Fruit fly (Drosophila melanogaster) whole organism, embryonic: ENCODE measurements around the gene CG34450.

Experiments
- B-H1 ChIP-seq: fragments of 200-800 bp; sonication (Bioruptor generic); IDR thresholded peaks from 3 replicates; pipeline ENCODE4 v1.3.6; 2022; ENCODE audit warnings: missing biosample characterization, missing genetic modification characterization
- CG13287 ChIP-seq: fragments of 200-800 bp; sonication (Bioruptor generic); IDR thresholded peaks from 2 replicates; pipeline ENCODE4 v1.3.6; 2022; ENCODE audit warnings: missing biosample characterization, missing genetic modification characterization; ENCODE audit not compliant: partially characterized antibody
- CG14710 ChIP-seq: fragments of 200-800 bp; sonication (Bioruptor generic); optimal IDR thresholded peaks from 3 replicates; lab custom pipeline; 2019; ENCODE audit warnings: missing biosample characterization, mild to moderate bottlenecking, missing genetic modification characterization, moderate library complexity
- CG1647 ChIP-seq: fragments of 200-800 bp; sonication (Bioruptor generic); optimal IDR thresholded peaks from 3 replicates; lab custom pipeline; 2016; ENCODE audit warnings: missing biosample characterization, missing genetic modification characterization
- CG1792 ChIP-seq: fragments of 200-800 bp; sonication (Bioruptor generic); optimal IDR thresholded peaks from 2 replicates; lab custom pipeline; 2016; ENCODE audit warnings: missing biosample characterization, missing genetic modification characterization
- CG18599 ChIP-seq: fragments of 200-800 bp; sonication (Bioruptor generic); optimal IDR thresholded peaks from 3 replicates; lab custom pipeline; 2017; ENCODE audit warnings: missing biosample characterization, missing genetic modification characterization, mild to moderate bottlenecking, moderate library complexity, missing genetic modification reagents
- CG3163 ChIP-seq: fragments of 200-800 bp; sonication (Bioruptor generic); optimal IDR thresholded peaks from 3 replicates; lab custom pipeline; 2016; ENCODE audit warnings: missing biosample characterization, missing genetic modification characterization
- CG5953 ChIP-seq: fragments of 200-800 bp; sonication (Bioruptor generic); IDR thresholded peaks from 2 replicates; pipeline ENCODE4 v1.3.6; 2022; ENCODE audit warnings: missing biosample characterization, missing genetic modification characterization
- CG8924 ChIP-seq: fragments of 200-800 bp; optimal IDR thresholded peaks from 3 replicates; lab custom pipeline; 2019; ENCODE audit warnings: missing biosample characterization, mild to moderate bottlenecking, missing genetic modification characterization, moderate library complexity
- CG8944 ChIP-seq: fragments of 200-800 bp; sonication (Bioruptor generic); optimal IDR thresholded peaks from 3 replicates; lab custom pipeline; 2016; ENCODE audit warnings: missing biosample characterization, missing genetic modification characterization
- CG9727 ChIP-seq: fragments of 200-800 bp; sonication (Bioruptor generic); optimal IDR thresholded peaks from 3 replicates; lab custom pipeline; 2017; ENCODE audit warnings: missing biosample characterization, mild to moderate bottlenecking, missing genetic modification characterization
- CG9817 ChIP-seq: fragments of 200-800 bp; sonication (Bioruptor generic); optimal IDR thresholded peaks from 2 replicates; lab custom pipeline; 2018; ENCODE audit warnings: missing biosample characterization, mild to moderate bottlenecking, missing genetic modification characterization, moderate library complexity
- CkIIα-i1 ChIP-seq: fragments of 200-800 bp; sonication (Bioruptor generic); IDR thresholded peaks from 2 replicates; pipeline ENCODE4 v1.3.6; 2022; ENCODE audit warnings: missing biosample characterization, missing genetic modification characterization
- D ChIP-seq, 2 experiments: fragments of 200-800 bp in 1 of 2; fragments of >200 bp in 1 of 2; sonication (Bioruptor generic) in 1 of 2; optimal IDR thresholded peaks; 2 replicates in 1 of 2; 3 replicates in 1 of 2; lab custom pipeline; 2017; ENCODE audit warnings: mild to moderate bottlenecking in 1 of 2, missing biosample characterization in 1 of 2, missing genetic modification characterization in 1 of 2, missing genetic modification reagents in 1 of 2
- Dek ChIP-seq: fragments of 200-800 bp; sonication (Bioruptor generic); optimal IDR thresholded peaks from 3 replicates; lab custom pipeline; 2019; ENCODE audit warnings: missing biosample characterization, mild to moderate bottlenecking, missing genetic modification characterization, moderate library complexity
- Dfd ChIP-seq, 2 experiments: fragments of >200 bp; optimal IDR thresholded peaks; 2 replicates each; lab custom pipeline; 2017; ENCODE audit warnings: missing biosample characterization in 2 of 2, missing genetic modification characterization in 2 of 2
- Dip3 ChIP-seq: fragments of 200-800 bp; sonication (Bioruptor generic); optimal IDR thresholded peaks from 3 replicates; lab custom pipeline; 2016; ENCODE audit warnings: missing biosample characterization, missing genetic modification characterization
- H2.0 ChIP-seq: fragments of 200-800 bp; sonication (Bioruptor generic); IDR thresholded peaks from 2 replicates; pipeline ENCODE4 v1.3.6; 2022; ENCODE audit warnings: missing biosample characterization, missing genetic modification characterization
- HLH54F ChIP-seq: fragments of 200-800 bp; sonication (Bioruptor generic); optimal IDR thresholded peaks from 3 replicates; lab custom pipeline; 2016; ENCODE audit warnings: missing biosample characterization, missing genetic modification characterization
- Myb ChIP-seq: fragments of 200-800 bp; sonication (Bioruptor generic); optimal IDR thresholded peaks from 2 replicates; lab custom pipeline; 2016; ENCODE audit warnings: missing biosample characterization, missing genetic modification characterization
- Oli ChIP-seq: fragments of 200-800 bp; sonication (Bioruptor generic); optimal IDR thresholded peaks from 2 replicates; lab custom pipeline; 2018; ENCODE audit warnings: missing biosample characterization, mild to moderate bottlenecking, missing genetic modification characterization, moderate library complexity
- Pdp1 ChIP-seq, 2 experiments: fragments of 200-800 bp; sonication (Bioruptor generic); optimal IDR thresholded peaks; 3 replicates each; lab custom pipeline; 2016; ENCODE audit warnings: missing biosample characterization in 2 of 2, missing genetic modification characterization in 2 of 2, mild to moderate bottlenecking in 1 of 2, moderate library complexity in 1 of 2
- Ravus ChIP-seq: fragments of 200-800 bp; sonication (Bioruptor generic); IDR thresholded peaks from 2 replicates; pipeline ENCODE4 v1.3.6; 2022; ENCODE audit warnings: missing biosample characterization, missing genetic modification characterization
- Sry-δ ChIP-seq: fragments of 200-800 bp; sonication (Bioruptor generic); optimal IDR thresholded peaks from 2 replicates; lab custom pipeline; 2016; ENCODE audit warnings: missing biosample characterization, missing genetic modification characterization
- Trl ChIP-seq, 3 experiments: fragments of >200 bp in 2 of 3; fragments of 200-800 bp in 1 of 3; sonication (Bioruptor generic) in 1 of 3; optimal IDR thresholded peaks; 2 replicates in 1 of 3; 3 replicates in 2 of 3; lab custom pipeline; 2016 to 2017; ENCODE audit warnings: missing biosample characterization in 1 of 3, missing genetic modification characterization in 1 of 3
- caup ChIP-seq: fragments of 200-800 bp; sonication (Bioruptor generic); optimal IDR thresholded peaks from 3 replicates; lab custom pipeline; 2017; ENCODE audit warnings: missing biosample characterization, mild to moderate bottlenecking, missing genetic modification characterization, moderate library complexity; ENCODE audit not compliant: severe bottlenecking
- disco-r ChIP-seq: fragments of 200-800 bp; sonication (Bioruptor generic); optimal IDR thresholded peaks from 2 replicates; lab custom pipeline; 2016; ENCODE audit warnings: missing biosample characterization, missing genetic modification characterization
- dm ChIP-seq: fragments of 200-800 bp; sonication (Bioruptor generic); optimal IDR thresholded peaks from 3 replicates; lab custom pipeline; 2016; ENCODE audit warnings: missing biosample characterization, missing genetic modification characterization
- exex ChIP-seq: fragments of 200-800 bp; sonication (Bioruptor generic); optimal IDR thresholded peaks from 4 replicates; lab custom pipeline; 2018; ENCODE audit warnings: missing biosample characterization, mild to moderate bottlenecking, missing genetic modification characterization, moderate library complexity
- gsb ChIP-seq: fragments of 200-800 bp; sonication (Bioruptor generic); IDR thresholded peaks from 2 replicates; pipeline ENCODE4 v1.3.6; 2022; ENCODE audit warnings: missing biosample characterization, missing genetic modification characterization
- gt ChIP-seq: fragments of 200-800 bp; sonication (Bioruptor generic); IDR thresholded peaks from 2 replicates; pipeline ENCODE4 v1.3.6; 2022; ENCODE audit warnings: missing biosample characterization, missing genetic modification characterization
- hkb ChIP-seq, 2 experiments: fragments of 200-800 bp in 1 of 2; fragments of >200 bp in 1 of 2; sonication (Bioruptor generic) in 1 of 2; IDR thresholded peaks in 1 of 2; optimal IDR thresholded peaks in 1 of 2; 2 replicates each; pipeline versions ENCODE4 v1.3.6 to Lab custom; 2017 to 2022; ENCODE audit warnings: missing biosample characterization in 1 of 2, missing genetic modification characterization in 1 of 2
- ind ChIP-seq: fragments of 200-800 bp; sonication (Bioruptor generic); optimal IDR thresholded peaks from 3 replicates; lab custom pipeline; 2016; ENCODE audit warnings: missing biosample characterization, missing genetic modification characterization
- insv ChIP-seq, 2 experiments: fragments of 200-800 bp; sonication (Bioruptor generic); optimal IDR thresholded peaks; 3 replicates each; lab custom pipeline; 2016 to 2018; ENCODE audit warnings: missing biosample characterization in 2 of 2, missing genetic modification characterization in 2 of 2
- jing ChIP-seq: fragments of 200-800 bp; sonication (Bioruptor generic); optimal IDR thresholded peaks from 2 replicates; lab custom pipeline; 2018; ENCODE audit warnings: missing biosample characterization, mild to moderate bottlenecking, missing genetic modification characterization
- ken ChIP-seq: fragments of 200-800 bp; sonication (Bioruptor generic); IDR thresholded peaks from 3 replicates; pipeline ENCODE4 v1.3.6; 2022; ENCODE audit warnings: missing biosample characterization, missing genetic modification characterization
- lilli ChIP-seq: fragments of 200-800 bp; sonication (Bioruptor generic); optimal IDR thresholded peaks from 3 replicates; lab custom pipeline; 2016; ENCODE audit warnings: missing biosample characterization, missing genetic modification characterization
- org-1 ChIP-seq: fragments of 200-800 bp; sonication (Bioruptor generic); optimal IDR thresholded peaks from 2 replicates; lab custom pipeline; 2017; ENCODE audit warnings: missing biosample characterization, missing genetic modification characterization
- otp ChIP-seq: fragments of 200-800 bp; sonication (Bioruptor generic); IDR thresholded peaks from 3 replicates; pipeline ENCODE4, ENCODE4 v1.3.6; 2022; ENCODE audit warnings: missing biosample characterization, missing genetic modification characterization
- pb ChIP-seq: fragments of 200-800 bp; sonication (Bioruptor generic); optimal IDR thresholded peaks from 3 replicates; lab custom pipeline; 2016; ENCODE audit warnings: missing biosample characterization, missing genetic modification characterization
- prd ChIP-seq, 3 experiments: fragments of >200 bp in 2 of 3; fragments of 200-800 bp in 1 of 3; sonication (Bioruptor generic) in 1 of 3; optimal IDR thresholded peaks in 2 of 3; IDR thresholded peaks in 1 of 3; 2 replicates in 2 of 3; 3 replicates in 1 of 3; pipeline versions ENCODE4 v1.3.6 to Lab custom; 2017 to 2022; ENCODE audit warnings: missing biosample characterization in 1 of 3, missing genetic modification characterization in 1 of 3
- ranshi ChIP-seq: fragments of 200-800 bp; sonication (Bioruptor generic); IDR thresholded peaks from 2 replicates; pipeline ENCODE4 v1.3.6; 2022; ENCODE audit warnings: missing biosample characterization, missing genetic modification characterization
- ro ChIP-seq: fragments of 200-800 bp; sonication (Bioruptor generic); IDR thresholded peaks from 2 replicates; pipeline ENCODE4 v1.3.6; 2022; ENCODE audit warnings: missing biosample characterization, missing genetic modification characterization
- sr ChIP-seq: fragments of 200-800 bp; sonication (Bioruptor generic); IDR thresholded peaks from 3 replicates; pipeline ENCODE4 v1.3.6; 2022; ENCODE audit warnings: missing biosample characterization, missing genetic modification characterization
- sug ChIP-seq: fragments of 200-800 bp; optimal IDR thresholded peaks from 2 replicates; lab custom pipeline; 2019; ENCODE audit warnings: missing biosample characterization, mild to moderate bottlenecking, missing genetic modification characterization, moderate library complexity
- tio ChIP-seq: fragments of 200-800 bp; sonication (Bioruptor generic); optimal IDR thresholded peaks from 2 replicates; lab custom pipeline; 2017; ENCODE audit warnings: missing biosample characterization, missing genetic modification characterization, inconsistent platforms
- tll ChIP-seq, 2 experiments: fragments of 200-800 bp in 1 of 2; fragments of >200 bp in 1 of 2; sonication (Bioruptor generic) in 1 of 2; optimal IDR thresholded peaks; 2 replicates each; lab custom pipeline; 2017 to 2019; ENCODE audit warnings: missing biosample characterization in 2 of 2, missing genetic modification characterization in 2 of 2, mild to moderate bottlenecking in 1 of 2, moderate library complexity in 1 of 2
- wdn ChIP-seq: fragments of 200-800 bp; sonication (Bioruptor generic); IDR thresholded peaks from 2 replicates; pipeline ENCODE4 v1.3.6; 2022; ENCODE audit warnings: missing biosample characterization, missing genetic modification characterization

CG34450 gene

DNA sequence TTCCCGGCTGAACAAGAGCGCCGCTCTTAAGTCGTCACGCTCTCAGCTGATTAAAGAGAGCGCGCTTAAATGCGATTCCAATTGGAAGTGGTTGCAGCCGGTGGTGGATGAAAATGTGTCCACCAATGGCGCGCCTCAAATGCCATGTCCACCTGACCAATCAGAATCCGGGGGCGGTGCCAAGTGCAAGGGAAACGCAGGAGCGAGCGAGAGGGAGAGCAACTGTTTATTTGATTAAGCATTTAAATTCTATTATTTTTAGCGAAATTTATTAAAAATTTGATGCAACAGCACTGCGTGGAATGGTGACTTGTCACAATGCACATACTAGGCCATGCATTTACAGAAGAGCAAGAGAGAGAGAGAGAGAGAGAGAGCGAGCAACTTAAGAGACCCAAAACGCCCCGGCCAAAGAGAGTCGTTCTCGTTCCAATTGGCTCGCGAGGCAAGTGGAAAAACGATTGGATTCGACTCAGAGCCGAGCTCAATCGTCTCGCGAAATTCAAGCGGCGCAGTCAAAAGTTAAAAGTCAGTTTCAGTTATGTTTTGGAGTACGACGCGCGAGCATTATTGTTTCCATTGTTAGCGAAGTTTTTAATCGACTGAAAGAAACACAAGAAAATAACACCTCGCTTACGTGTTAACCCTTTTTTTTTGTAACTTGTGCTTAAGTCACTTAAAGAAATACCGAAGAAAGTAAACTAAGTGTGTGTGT is 46.1 kb downstream of the CG34450 start, which contains the start of gene lz (continued):
- TF ChIP-seq prd (optimal IDR thresholded peaks at IDR 0.05; lab: Kevin White, UChicago): no peak
- TF ChIP-seq prd (GFP tag; IDR thresholded peaks at IDR 0.05; lab: Robert Waterston, UW): no peak
- no peak for TF ChIP-seq exex (tag; lab: Kevin White, UChicago)
- TF ChIP-seq CG18599 (GFP tag; lab: Kevin White, UChicago): no peak
- no peak for TF ChIP-seq Oli (tag; lab: Kevin White, UChicago)
- TF ChIP-seq CG1792: no peak
- no peak for TF ChIP-seq wdn (GFP tag; lab: Robert Waterston, UW)
- TF ChIP-seq Trl (optimal IDR thresholded peaks at IDR 0.05; lab: Kevin White, UChicago): peak; percentile 89 to 96
- TF ChIP-seq Trl (GFP tag; optimal IDR thresholded peaks at IDR 0.05; lab: Kevin White, UChicago): no peak
- TF ChIP-seq CG8944: no peak
- TF ChIP-seq hkb (optimal IDR thresholded peaks at IDR 0.05; lab: Kevin White, UChicago): no peak
- TF ChIP-seq hkb (GFP tag; IDR thresholded peaks at IDR 0.05; lab: Robert Waterston, UW): no peak
- no peak for TF ChIP-seq dm (GFP tag; lab: Kevin White, UChicago)
- no peak for TF ChIP-seq Ravus (GFP tag; lab: Robert Waterston, UW)
- TF ChIP-seq Pdp1 (GFP tag; optimal IDR thresholded peaks at IDR 0.05; lab: Kevin White, UChicago): no peak
- no peak for TF ChIP-seq ken
- 0 out of 2 replicates have a peak, but pooled peaks have one; percentile 8 for TF ChIP-seq CG13287
- no peak for TF ChIP-seq ind (GFP tag; lab: Kevin White, UChicago)
- TF ChIP-seq tll (GFP tag; optimal IDR thresholded peaks at IDR 0.05; lab: Kevin White, UChicago): peak in 1 of 2 experiments; percentile 52
- TF ChIP-seq insv (GFP tag; optimal IDR thresholded peaks at IDR 0.05; lab: Kevin White, UChicago): peak; percentile 30 to 92
- no peak for TF ChIP-seq Dek
- no peak for TF ChIP-seq HLH54F (GFP tag; lab: Kevin White, UChicago)
- TF ChIP-seq Dfd (GFP tag; optimal IDR thresholded peaks at IDR 0.05; lab: Kevin White, UChicago): no peak
- TF ChIP-seq H2.0 (GFP tag; lab: Robert Waterston, UW): no peak
- no peak for TF ChIP-seq Myb (GFP tag; lab: Kevin White, UChicago)
- no peak for TF ChIP-seq Dip3 (GFP tag; lab: Kevin White, UChicago)
- no peak for TF ChIP-seq CG5953 (GFP tag; lab: Robert Waterston, UW)
- no peak for TF ChIP-seq CG8924
- TF ChIP-seq CG9727 (GFP tag; lab: Kevin White, UChicago): no peak
- TF ChIP-seq tio (GFP tag; lab: Kevin White, UChicago): no peak
- no peak for TF ChIP-seq B-H1 (GFP tag; lab: Robert Waterston, UW)
- TF ChIP-seq CG9817 (tag; lab: Kevin White, UChicago): no peak
- no peak for TF ChIP-seq D (optimal IDR thresholded peaks at IDR 0.05; lab: Kevin White, UChicago)
- no peak for TF ChIP-seq D (GFP tag; optimal IDR thresholded peaks at IDR 0.05; lab: Kevin White, UChicago)
- no peak for TF ChIP-seq sug (tag; lab: Kevin White, UChicago)
- TF ChIP-seq caup (GFP tag; lab: Kevin White, UChicago): no peak
- TF ChIP-seq gt: no peak
- TF ChIP-seq ro (GFP tag; lab: Robert Waterston, UW): no peak
- no peak for TF ChIP-seq ranshi (GFP tag; lab: Robert Waterston, UW)
- TF ChIP-seq sr (GFP tag; lab: Robert Waterston, UW): no peak
- no peak for TF ChIP-seq CkIIα-i1 (GFP tag; lab: Robert Waterston, UW)
- TF ChIP-seq org-1: no peak
- TF ChIP-seq pb (GFP tag; lab: Kevin White, UChicago): no peak
- TF ChIP-seq Sry-δ (GFP tag; lab: Kevin White, UChicago): no peak
- TF ChIP-seq CG1647 (GFP tag; lab: Kevin White, UChicago): no peak
- TF ChIP-seq jing (GFP tag; lab: Kevin White, UChicago): peak; percentile 47
- TF ChIP-seq disco-r (GFP tag; lab: Kevin White, UChicago): no peak
- no peak for TF ChIP-seq gsb (GFP tag; lab: Robert Waterston, UW)
- TF ChIP-seq CG3163 (GFP tag; lab: Kevin White, UChicago): peak; percentile 95
- TF ChIP-seq lilli (GFP tag; lab: Kevin White, UChicago): no peak
- TF ChIP-seq CG14710 (tag; lab: Kevin White, UChicago): no peak
- TF ChIP-seq otp (GFP tag; lab: Robert Waterston, UW): no peak
